In the genomic region with DNA sequence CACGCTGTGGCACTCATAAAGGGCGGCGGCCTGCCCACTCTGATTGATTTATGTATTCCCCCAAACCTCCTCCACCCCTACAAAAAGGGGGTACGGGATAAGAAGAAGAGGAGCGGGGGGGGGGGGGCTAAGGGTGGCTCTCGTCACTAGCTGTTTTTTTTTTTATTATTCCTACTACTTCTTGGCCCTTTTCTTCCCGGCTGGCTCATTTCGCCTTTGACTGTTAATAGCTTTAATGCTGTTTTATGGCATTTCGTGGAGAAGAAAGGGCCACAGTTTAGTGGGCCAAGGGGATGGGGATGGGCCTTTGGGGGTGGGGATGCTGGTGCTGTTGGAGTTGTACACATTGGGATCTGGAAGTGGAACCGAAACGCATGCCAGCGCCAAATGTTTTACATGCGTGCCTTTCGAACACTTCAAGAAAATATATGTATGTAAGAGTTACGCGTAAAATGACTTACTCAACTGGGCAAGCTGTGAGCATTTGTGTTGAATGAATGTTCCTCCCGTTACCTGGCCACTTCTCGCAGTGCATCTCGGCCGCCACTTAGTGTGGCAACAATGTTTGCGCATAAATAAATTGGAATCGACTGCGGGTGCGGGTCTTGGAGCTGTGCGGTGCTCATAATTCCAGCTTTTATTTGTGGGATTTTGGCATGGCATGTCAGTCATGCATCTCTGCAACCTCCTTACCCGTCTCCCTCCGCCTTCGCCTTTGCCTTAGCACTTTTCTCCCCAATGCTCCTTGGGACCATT, we compare ENCODE assay signal across 1 fruit fly cellular context.
TF ChIP-seq lines count a peak whose summit lies in the region.

No protein-coding gene starts in this region.

TF ChIP-seq in whole organism, embryonic, 481 proteins besides CTCF, POLR2A, EP300 and RAD21 (continued from another document):
- no peak for TF ChIP-seq danr (GFP tag; IDR thresholded peaks at IDR 0.05; lab: Robert Waterston, UW)
- no peak for TF ChIP-seq CG4404 (GFP tag; IDR thresholded peaks at IDR 0.05; lab: Robert Waterston, UW)
- TF ChIP-seq cwo (GFP tag; optimal IDR thresholded peaks at IDR 0.05; lab: Kevin White, UChicago) = no peak
- TF ChIP-seq Bteb2 (GFP tag; optimal IDR thresholded peaks at IDR 0.05; lab: Kevin White, UChicago) = no peak
- peak; percentile 4 for TF ChIP-seq Med (GFP tag; lab: Kevin White, UChicago)
- TF ChIP-seq toy (GFP tag; IDR thresholded peaks at IDR 0.05; lab: Robert Waterston, UW) = no peak
- TF ChIP-seq CG18599 (GFP tag; optimal IDR thresholded peaks at IDR 0.05; lab: Kevin White, UChicago) = peak; percentile 32
- no peak for TF ChIP-seq CG8290 (GFP tag; optimal IDR thresholded peaks at IDR 0.05; lab: Kevin White, UChicago)
- TF ChIP-seq CG8290 (tag; optimal IDR thresholded peaks at IDR 0.05; lab: Kevin White, UChicago) = peak in 1 of 2 experiments; percentile 15
- TF ChIP-seq row (GFP tag; IDR thresholded peaks at IDR 0.05; lab: Robert Waterston, UW) = peak; percentile 34; the same call in 1 of the 3 replicates
- TF ChIP-seq bbx (GFP tag; IDR thresholded peaks at IDR 0.05; lab: Robert Waterston, UW; ENCODE audit: partially characterized antibody) = no peak
- TF ChIP-seq gt (GFP tag; IDR thresholded peaks at IDR 0.05; lab: Robert Waterston, UW) = no peak
- peak; percentile 76 for TF ChIP-seq abd-A (tag; optimal IDR thresholded peaks at IDR 0.05; lab: Kevin White, UChicago)
- TF ChIP-seq CG7987 (GFP tag; optimal IDR thresholded peaks at IDR 0.05; lab: Kevin White, UChicago) = no peak
- peak; percentile 6 for TF ChIP-seq CG10979 (tag; optimal IDR thresholded peaks at IDR 0.05; lab: Kevin White, UChicago)
- no peak for TF ChIP-seq CrebB (tag; optimal IDR thresholded peaks at IDR 0.05; lab: Kevin White, UChicago)
- no peak for TF ChIP-seq CG8944 (GFP tag; optimal IDR thresholded peaks at IDR 0.05; lab: Kevin White, UChicago)
- TF ChIP-seq CG10543 (GFP tag; optimal IDR thresholded peaks at IDR 0.05; lab: Kevin White, UChicago) = no peak
- TF ChIP-seq prd (optimal IDR thresholded peaks at IDR 0.05; lab: Kevin White, UChicago) = no peak
- TF ChIP-seq prd (GFP tag; IDR thresholded peaks at IDR 0.05; lab: Robert Waterston, UW) = peak; percentile 43; the same call in 1 of the 3 replicates
- TF ChIP-seq dati (GFP tag; IDR thresholded peaks at IDR 0.05; lab: Robert Waterston, UW) = no peak
- peak; percentile 27 for TF ChIP-seq CG11504 (tag; optimal IDR thresholded peaks at IDR 0.05; lab: Kevin White, UChicago)
- TF ChIP-seq shn (GFP tag; optimal IDR thresholded peaks at IDR 0.05; lab: Kevin White, UChicago) = no peak
- no peak for TF ChIP-seq Poxn (GFP tag; IDR thresholded peaks at IDR 0.05; lab: Robert Waterston, UW)
- TF ChIP-seq lola (GFP tag; optimal IDR thresholded peaks at IDR 0.05; lab: Kevin White, UChicago) = no peak
- no peak for TF ChIP-seq Ets97D (GFP tag; optimal IDR thresholded peaks at IDR 0.05; lab: Kevin White, UChicago)
- TF ChIP-seq phol (tag; optimal IDR thresholded peaks at IDR 0.05; lab: Kevin White, UChicago) = no peak
- TF ChIP-seq CG8281 (tag; optimal IDR thresholded peaks at IDR 0.05; lab: Kevin White, UChicago) = no peak
- peak; percentile 8 for TF ChIP-seq fd96Cb (tag; optimal IDR thresholded peaks at IDR 0.05; lab: Kevin White, UChicago)
- TF ChIP-seq gro (GFP tag; optimal IDR thresholded peaks at IDR 0.05; lab: Kevin White, UChicago) = no peak
- TF ChIP-seq NC2α (GFP tag; optimal IDR thresholded peaks at IDR 0.05; lab: Kevin White, UChicago) = no peak
- peak; percentile 25 for TF ChIP-seq CG1603 (tag; optimal IDR thresholded peaks at IDR 0.05; lab: Kevin White, UChicago)
- no peak for TF ChIP-seq ato (GFP tag; IDR thresholded peaks at IDR 0.05; lab: Robert Waterston, UW; ENCODE audit: partially characterized antibody)
- TF ChIP-seq bcd (GFP tag; optimal IDR thresholded peaks at IDR 0.05; lab: Kevin White, UChicago) = no peak
- TF ChIP-seq CG1792 (GFP tag; optimal IDR thresholded peaks at IDR 0.05; lab: Kevin White, UChicago) = no peak
- peak; percentile 42 for TF ChIP-seq CG17359 (tag; optimal IDR thresholded peaks at IDR 0.05; lab: Kevin White, UChicago)
- TF ChIP-seq kah (GFP tag; optimal IDR thresholded peaks at IDR 0.05; lab: Kevin White, UChicago) = no peak
- TF ChIP-seq BEAF-32 (GFP tag; optimal IDR thresholded peaks at IDR 0.05; lab: Kevin White, UChicago) = no peak
- 0 out of 2 replicates have a peak, but pooled peaks have one; percentile 25 for TF ChIP-seq CG1024 (GFP tag; IDR thresholded peaks at IDR 0.05; lab: Robert Waterston, UW)
- no peak for TF ChIP-seq CG4424 (GFP tag; optimal IDR thresholded peaks at IDR 0.05; lab: Kevin White, UChicago)
- no peak for TF ChIP-seq CG5953 (GFP tag; IDR thresholded peaks at IDR 0.05; lab: Robert Waterston, UW)
- no peak for TF ChIP-seq Elba2 (GFP tag; optimal IDR thresholded peaks at IDR 0.05; lab: Kevin White, UChicago)
- no peak for TF ChIP-seq Oli (tag; optimal IDR thresholded peaks at IDR 0.05; lab: Kevin White, UChicago)
- TF ChIP-seq eve (GFP tag; optimal IDR thresholded peaks at IDR 0.05; lab: Kevin White, UChicago) = no peak
- peak; percentile 26 for TF ChIP-seq Blimp-1 (GFP tag; optimal IDR thresholded peaks at IDR 0.05; lab: Kevin White, UChicago)
- no peak for TF ChIP-seq CG5180 (GFP tag; optimal IDR thresholded peaks at IDR 0.05; lab: Kevin White, UChicago)
- no peak for TF ChIP-seq CG34224 (GFP tag; IDR thresholded peaks at IDR 0.05; lab: Robert Waterston, UW; ENCODE audit: partially characterized antibody)
- no peak for TF ChIP-seq CG34376 (GFP tag; optimal IDR thresholded peaks at IDR 0.05; lab: Kevin White, UChicago)
- TF ChIP-seq lmd (GFP tag; IDR thresholded peaks at IDR 0.05; lab: Robert Waterston, UW) = 0 out of 2 replicates have a peak, but pooled peaks have one; percentile 5
- peak; percentile 10 for TF ChIP-seq Abd-B (GFP tag; optimal IDR thresholded peaks at IDR 0.05; lab: Kevin White, UChicago)
- no peak for TF ChIP-seq GATAe (GFP tag; conservative IDR thresholded peaks at IDR 0.05; lab: Robert Waterston, UW)
- TF ChIP-seq CG7786 (GFP tag; optimal IDR thresholded peaks at IDR 0.05; lab: Kevin White, UChicago) = no peak
- TF ChIP-seq D19B (GFP tag; optimal IDR thresholded peaks at IDR 0.05; lab: Kevin White, UChicago) = no peak
- peak; percentile 20; the same call in 1 of the 2 replicates for TF ChIP-seq ttk (GFP tag; IDR thresholded peaks at IDR 0.05; lab: Robert Waterston, UW)
- TF ChIP-seq trh (GFP tag; optimal IDR thresholded peaks at IDR 0.05; lab: Kevin White, UChicago) = no peak
- TF ChIP-seq dysf (GFP tag; IDR thresholded peaks at IDR 0.05; lab: Robert Waterston, UW) = peak; percentile 35; the same call in 1 of the 3 replicates
- TF ChIP-seq Bgb (GFP tag; IDR thresholded peaks at IDR 0.05; lab: Robert Waterston, UW; ENCODE audit: partially characterized antibody) = no peak
- TF ChIP-seq Xbp1 (GFP tag; optimal IDR thresholded peaks at IDR 0.05; lab: Kevin White, UChicago) = no peak
- no peak for TF ChIP-seq CG3163 (GFP tag; optimal IDR thresholded peaks at IDR 0.05; lab: Kevin White, UChicago)
- peak; percentile 80 for TF ChIP-seq crol (GFP tag; IDR thresholded peaks at IDR 0.05; lab: Robert Waterston, UW)
- TF ChIP-seq CG8089 (GFP tag; optimal IDR thresholded peaks at IDR 0.05; lab: Kevin White, UChicago) = no peak
- TF ChIP-seq eyg (GFP tag; optimal IDR thresholded peaks at IDR 0.05; lab: Kevin White, UChicago) = no peak
- TF ChIP-seq gem (tag; optimal IDR thresholded peaks at IDR 0.05; lab: Kevin White, UChicago) = peak; percentile 8
- no peak for TF ChIP-seq ken (GFP tag; IDR thresholded peaks at IDR 0.05; lab: Robert Waterston, UW)
- peak; percentile 65 for TF ChIP-seq sens (GFP tag; lab: Kevin White, UChicago)
- no peak for TF ChIP-seq Dek (tag; optimal IDR thresholded peaks at IDR 0.05; lab: Kevin White, UChicago)
- peak; percentile 12; the same call in 1 of the 2 replicates for TF ChIP-seq CG31224 (GFP tag; IDR thresholded peaks at IDR 0.05; lab: Robert Waterston, UW)
- TF ChIP-seq ATbp (GFP tag; optimal IDR thresholded peaks at IDR 0.05; lab: Kevin White, UChicago) = peak; percentile 30
- TF ChIP-seq nom (GFP tag; optimal IDR thresholded peaks at IDR 0.05; lab: Kevin White, UChicago) = no peak
- no peak for TF ChIP-seq CG10431 (GFP tag; optimal IDR thresholded peaks at IDR 0.05; lab: Kevin White, UChicago)
- TF ChIP-seq Sox102F (GFP tag; optimal IDR thresholded peaks at IDR 0.05; lab: Kevin White, UChicago) = peak; percentile 12
- no peak for TF ChIP-seq CG15696 (tag; optimal IDR thresholded peaks at IDR 0.05; lab: Kevin White, UChicago)
- no peak for TF ChIP-seq CG12769 (tag; optimal IDR thresholded peaks at IDR 0.05; lab: Kevin White, UChicago)
- no peak for TF ChIP-seq CG2712 (tag; optimal IDR thresholded peaks at IDR 0.05; lab: Kevin White, UChicago)
- TF ChIP-seq pita (GFP tag; optimal IDR thresholded peaks at IDR 0.05; lab: Kevin White, UChicago) = no peak
- peak; percentile 44 for TF ChIP-seq dmrt99B (tag; optimal IDR thresholded peaks at IDR 0.05; lab: Kevin White, UChicago)
- TF ChIP-seq CG3838 (GFP tag; optimal IDR thresholded peaks at IDR 0.05; lab: Kevin White, UChicago) = no peak
- TF ChIP-seq sd (tag; optimal IDR thresholded peaks at IDR 0.05; lab: Kevin White, UChicago) = peak; percentile 62
- no peak for TF ChIP-seq nmo (GFP tag; optimal IDR thresholded peaks at IDR 0.05; lab: Kevin White, UChicago)
- no peak for TF ChIP-seq CG1529 (GFP tag; optimal IDR thresholded peaks at IDR 0.05; lab: Kevin White, UChicago)
- no peak for TF ChIP-seq CG18476 (GFP tag; optimal IDR thresholded peaks at IDR 0.05; lab: Kevin White, UChicago)
TF ChIP-seq in whole organism, embryonic: peak in this region for 31.
